Worm (Caenorhabditis elegans): ENCODE measurements around the gene srx-42.

srx-42 gene

DNA sequence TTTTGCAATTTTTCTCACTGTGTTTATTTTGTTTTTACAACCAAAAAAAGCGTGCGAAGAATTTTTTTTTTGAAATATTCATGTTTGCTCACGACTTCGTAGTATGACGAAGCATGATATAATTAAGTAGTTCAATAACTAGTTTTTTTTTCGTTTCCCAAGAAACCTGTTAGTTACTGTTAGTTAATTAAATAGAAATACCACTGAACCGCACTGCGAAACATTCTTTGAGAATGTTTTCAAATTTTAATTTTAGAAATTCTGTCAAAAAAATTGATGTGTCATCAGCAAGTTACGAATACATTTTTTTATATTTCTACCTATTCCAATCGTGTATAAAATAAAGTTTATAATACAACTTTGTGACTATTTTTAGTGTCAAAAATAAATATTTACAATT, 5.6 kb downstream of the srx-42 start, which contains the start of gene srxa-12:
TSS of gene srxa-12 (plus strand) at position 301 of the 400 bp plus-strand sequence.
- TF ChIP-seq unc-86 (tag; optimal IDR thresholded peaks at IDR 0.05) (no peak), Y22D7AL.16 (tag; optimal IDR thresholded peaks at IDR 0.05) (no peak), pqm-1 (tag; optimal IDR thresholded peaks at IDR 0.05) (no peak), pax-1 (tag; optimal IDR thresholded peaks at IDR 0.05) (no peak), hlh-8 (tag; optimal IDR thresholded peaks at IDR 0.05) (no peak), ceh-31 (tag; optimal IDR thresholded peaks at IDR 0.05) (no peak), che-1 (tag; optimal IDR thresholded peaks at IDR 0.05) (no peak), T23F11.4 (GFP tag; optimal IDR thresholded peaks at IDR 0.05) (no peak), tbx-2 (tag; optimal IDR thresholded peaks at IDR 0.05) (no peak), ceh-6 (GFP tag; optimal IDR thresholded peaks at IDR 0.05) (no peak), fax-1 (tag; optimal IDR thresholded peaks at IDR 0.05) (no peak), sox-2 (GFP tag; IDR thresholded peaks at IDR 0.05) (no peak)

DNA sequence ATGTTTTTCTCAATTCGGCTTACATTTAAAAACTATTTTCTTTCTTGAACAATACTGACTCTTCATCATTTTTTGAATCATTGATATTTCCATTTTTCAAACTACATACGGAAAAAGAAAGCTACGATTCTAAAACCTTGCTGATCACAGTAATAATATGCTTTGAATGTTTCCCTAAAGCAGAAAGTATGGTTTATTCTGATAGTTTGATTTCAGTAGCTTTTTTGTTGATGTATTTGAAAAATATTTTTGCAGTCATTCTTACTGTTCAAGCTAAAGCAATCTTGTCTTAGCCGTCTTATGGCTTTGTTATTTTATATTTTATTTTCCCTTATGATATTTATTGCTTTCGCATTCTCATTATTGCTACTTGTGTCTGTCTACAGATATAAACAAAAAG, 8.7 kb downstream of the srx-42 start, which contains the start of gene srxa-13:
TSS of gene srxa-13 (plus strand) at position 301 of the 400 bp plus-strand sequence.
- TF ChIP-seq ttx-3 (tag; optimal IDR thresholded peaks at IDR 0.05) (no peak), eyg-1 (tag; optimal IDR thresholded peaks at IDR 0.05) (no peak), unc-42 (tag; optimal IDR thresholded peaks at IDR 0.05) (no peak), ceh-45 (GFP tag; IDR thresholded peaks at IDR 0.05) (no peak), ets-4 (tag; optimal IDR thresholded peaks at IDR 0.05) (no peak), rnt-1 (tag; optimal IDR thresholded peaks at IDR 0.05) (no peak), ceh-48 (tag; optimal IDR thresholded peaks at IDR 0.05) (no peak), ceh-6 (GFP tag; optimal IDR thresholded peaks at IDR 0.05) (no peak), gmeb-2 (tag; optimal IDR thresholded peaks at IDR 0.05) (no peak), ceh-2 (tag; optimal IDR thresholded peaks at IDR 0.05) (no peak), dve-1 (tag; optimal IDR thresholded peaks at IDR 0.05) (no peak), ama-1 (optimal IDR thresholded peaks at IDR 0.05) (no peak), ceh-14 (tag; optimal IDR thresholded peaks at IDR 0.05) (no peak), nhr-232 (tag; optimal IDR thresholded peaks at IDR 0.05) (no peak), ceh-22 (tag; optimal IDR thresholded peaks at IDR 0.05) (no peak), sox-2 (GFP tag; IDR thresholded peaks at IDR 0.05) (no peak), lim-6 (tag; optimal IDR thresholded peaks at IDR 0.05) (no peak)

DNA sequence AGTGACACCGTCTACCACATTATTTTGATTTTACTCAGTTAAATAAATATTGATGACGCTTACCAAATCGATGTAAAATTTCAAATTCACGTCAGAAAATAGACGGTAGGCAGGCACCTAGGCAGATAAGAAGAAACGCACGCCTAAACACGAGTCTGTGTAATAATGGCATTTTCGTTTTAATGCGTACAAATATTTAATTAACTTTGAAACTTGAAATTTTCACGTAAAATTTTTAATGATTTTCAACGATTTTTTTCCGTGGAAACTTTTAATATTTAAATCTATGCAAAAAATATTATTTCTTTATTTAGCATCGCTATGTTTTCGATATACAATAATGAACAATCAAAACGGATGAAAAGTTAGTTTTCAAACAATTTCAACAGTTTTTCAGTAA, 10.4 kb downstream of the srx-42 start, which contains the start of gene C06B3.16:
TSS of gene C06B3.16 (plus strand) at position 301 of the 400 bp plus-strand sequence.
- TF ChIP-seq ttx-3 (tag; optimal IDR thresholded peaks at IDR 0.05) (no peak), che-1 (tag; optimal IDR thresholded peaks at IDR 0.05) (no peak), rnt-1 (tag; optimal IDR thresholded peaks at IDR 0.05) (no peak), elt-2 (tag; optimal IDR thresholded peaks at IDR 0.05) (no peak), hlh-15 (tag; optimal IDR thresholded peaks at IDR 0.05) (no peak), ceh-9 (tag; optimal IDR thresholded peaks at IDR 0.05) (no peak), ceh-14 (tag; optimal IDR thresholded peaks at IDR 0.05) (no peak), elt-4 (tag; optimal IDR thresholded peaks at IDR 0.05) (no peak), npax-4 (tag; optimal IDR thresholded peaks at IDR 0.05) (no peak), K09A11.1 (tag; optimal IDR thresholded peaks at IDR 0.05; ENCODE audit: insufficient read depth) (no peak), pqm-1 (tag; optimal IDR thresholded peaks at IDR 0.05) (no peak), nhr-11 (tag; optimal IDR thresholded peaks at IDR 0.05) (no peak), ama-1 (optimal IDR thresholded peaks at IDR 0.05) (no peak), syd-9 (tag; optimal IDR thresholded peaks at IDR 0.05) (no peak), ceh-30 (tag; optimal IDR thresholded peaks at IDR 0.05) (no peak), ceh-24 (tag; optimal IDR thresholded peaks at IDR 0.05) (no peak), F13H6.1 (tag; optimal IDR thresholded peaks at IDR 0.05) (no peak), unc-3 (GFP tag; conservative IDR thresholded peaks at IDR 0.05) (no peak), unc-3 (tag; optimal IDR thresholded peaks at IDR 0.05) (no peak)
